Fruit fly (Drosophila melanogaster): ENCODE results near the gene CalpC.

The CalpC gene

DNA sequence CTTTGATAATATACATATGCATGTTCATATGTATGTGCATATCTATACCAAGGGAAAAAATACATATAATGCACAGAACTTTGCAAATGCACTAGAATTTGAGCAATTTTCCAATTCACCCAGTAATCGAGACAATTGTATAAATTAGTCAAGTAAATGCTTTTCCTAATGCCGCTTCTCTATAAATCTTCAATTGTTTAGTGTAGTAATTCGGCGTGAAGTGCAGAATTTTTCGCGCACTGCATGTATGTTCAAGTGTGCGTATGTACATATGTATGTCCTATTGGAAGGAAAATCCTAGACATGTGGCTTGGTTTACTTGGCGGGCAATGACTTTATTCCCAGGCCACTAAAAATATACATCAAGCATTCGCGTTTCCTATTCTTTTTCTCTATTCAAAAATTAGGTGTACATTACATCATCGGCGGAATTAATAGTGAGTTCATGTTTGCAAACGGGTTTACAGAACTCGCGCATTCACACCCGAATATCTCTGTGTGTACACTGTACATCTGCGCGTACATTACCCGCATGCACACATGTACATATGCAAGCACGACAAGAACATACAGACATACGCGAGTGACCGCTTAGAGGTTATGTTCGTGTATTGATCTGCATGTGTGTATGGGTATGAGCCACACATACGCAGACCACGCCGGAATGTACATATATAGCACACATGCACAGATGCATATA lies 6.6 kb upstream of the CalpC start (continued):
- TF ChIP-seq Fer1 (GFP tag; optimal IDR thresholded peaks at IDR 0.05) (no peak), H2.0 (GFP tag; IDR thresholded peaks at IDR 0.05) (no peak), CG10267 (tag; optimal IDR thresholded peaks at IDR 0.05) (no peak), nmo (GFP tag; optimal IDR thresholded peaks at IDR 0.05) (peak; percentile 34), CG13287 (GFP tag; IDR thresholded peaks at IDR 0.05; ENCODE audit: partially characterized antibody) (no peak), CG9797 (GFP tag; optimal IDR thresholded peaks at IDR 0.05) (no peak), CG17568 (GFP tag; optimal IDR thresholded peaks at IDR 0.05) (no peak), gsb (GFP tag; IDR thresholded peaks at IDR 0.05) (no peak), CG30431 (GFP tag; optimal IDR thresholded peaks at IDR 0.05) (no peak), CG30403 (GFP tag; optimal IDR thresholded peaks at IDR 0.05) (peak; percentile 1), dimm (GFP tag; IDR thresholded peaks at IDR 0.05) (no peak), disco-r (GFP tag; optimal IDR thresholded peaks at IDR 0.05) (no peak), eyg (GFP tag; optimal IDR thresholded peaks at IDR 0.05) (no peak), repo (GFP tag; optimal IDR thresholded peaks at IDR 0.05) (no peak), vnd (GFP tag; IDR thresholded peaks at IDR 0.05; ENCODE audit: partially characterized antibody) (no peak), CG4328 (GFP tag; optimal IDR thresholded peaks at IDR 0.05) (peak; percentile 17), Side (GFP tag; optimal IDR thresholded peaks at IDR 0.05) (peak; percentile 9), Optix (GFP tag; IDR thresholded peaks at IDR 0.05) (no peak), gcm2 (GFP tag; optimal IDR thresholded peaks at IDR 0.05) (peak; percentile 8), CG17802 (tag; optimal IDR thresholded peaks at IDR 0.05) (no peak), z (GFP tag; IDR thresholded peaks at IDR 0.05) (peak; percentile 23; the same call in 1 of the 3 replicates), Xbp1 (GFP tag; optimal IDR thresholded peaks at IDR 0.05) (no peak), Dbx (GFP tag; IDR thresholded peaks at IDR 0.05) (peak; percentile 21; the same call in 1 of the 3 replicates), CG4730 (GFP tag; IDR thresholded peaks at IDR 0.05) (no peak)

DNA sequence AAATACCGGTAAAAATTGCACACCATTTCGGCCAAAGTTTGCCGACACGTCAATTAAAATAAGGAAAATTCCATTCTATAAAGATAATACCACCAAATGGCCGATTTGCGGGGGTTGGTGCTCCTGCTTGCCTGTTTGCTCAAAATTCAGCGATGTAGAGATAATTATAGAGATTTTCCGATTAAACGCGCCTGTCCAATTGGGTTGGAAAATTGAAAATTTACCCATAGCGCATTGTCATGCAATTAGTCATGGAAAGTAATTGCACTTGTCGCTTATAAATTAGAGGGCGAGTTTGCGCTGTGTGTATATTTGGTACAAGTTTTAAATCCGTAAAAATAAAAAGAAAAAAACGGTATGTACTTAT lies 6.0 kb upstream of the CalpC start:
- TF ChIP-seq CG15479 (GFP tag; optimal IDR thresholded peaks at IDR 0.05), result peak; percentile 30
- no peak for TF ChIP-seq NFAT (GFP tag; IDR thresholded peaks at IDR 0.05)
- no peak for TF ChIP-seq gcm2 (GFP tag; optimal IDR thresholded peaks at IDR 0.05)
- no peak for TF ChIP-seq fu2 (GFP tag; optimal IDR thresholded peaks at IDR 0.05)
- no peak for TF ChIP-seq CG4282 (GFP tag; optimal IDR thresholded peaks at IDR 0.05)
- no peak for TF ChIP-seq HLHmδ (GFP tag; optimal IDR thresholded peaks at IDR 0.05)
- TF ChIP-seq Elba2 (GFP tag; optimal IDR thresholded peaks at IDR 0.05), result peak; percentile 55
- no peak for TF ChIP-seq Eip74EF (GFP tag; optimal IDR thresholded peaks at IDR 0.05)
- no peak for TF ChIP-seq CG17186 (GFP tag; optimal IDR thresholded peaks at IDR 0.05)
- no peak for TF ChIP-seq CG13775 (GFP tag; optimal IDR thresholded peaks at IDR 0.05)
- no peak for TF ChIP-seq da (GFP tag; optimal IDR thresholded peaks at IDR 0.05)
- peak; percentile 64 for TF ChIP-seq grn (GFP tag; optimal IDR thresholded peaks at IDR 0.05)
- TF ChIP-seq nmo (GFP tag; optimal IDR thresholded peaks at IDR 0.05), result peak; percentile 7
- TF ChIP-seq nerfin-1 (tag; optimal IDR thresholded peaks at IDR 0.05), result peak; percentile 56
- peak in 1 of 2 experiments; percentile 73 for TF ChIP-seq insv (GFP tag; optimal IDR thresholded peaks at IDR 0.05)
